Worm (Caenorhabditis elegans) whole organism, young adult: ENCODE data around the gene med-1.

ENCODE experiments used
- B0336.3 ChIP-seq: fragments of 200-800 bp; sonication (Bioruptor generic); IDR thresholded peaks from 2 replicates; pipeline ENCODE4 v1.3.6; 2022; ENCODE audit warnings: missing genetic modification characterization, missing compliant biosample characterization
- F23B12.7 ChIP-seq: sonication (generic microtip); optimal IDR thresholded peaks from 2 replicates; lab custom pipeline; 2017; ENCODE audit warnings: missing genetic modification characterization, mild to moderate bottlenecking, missing compliant biosample characterization, antibody characterized with exemption, moderate library complexity; ENCODE audit not compliant: insufficient read depth
- F37B4.10 ChIP-seq: fragments of 200-800 bp; sonication (Bioruptor generic); IDR thresholded peaks from 2 replicates; pipeline ENCODE4 v1.3.6; 2022; ENCODE audit warnings: missing genetic modification characterization, missing compliant biosample characterization
- F57A8.1 ChIP-seq: fragments of 200-800 bp; sonication (Bioruptor generic); optimal IDR thresholded peaks from 2 replicates; lab custom pipeline; 2018; ENCODE audit warnings: mild to moderate bottlenecking, missing genetic modification characterization, moderate library complexity, missing compliant biosample characterization
- Y53F4B.3 ChIP-seq: fragments of 200-800 bp; sonication (Bioruptor generic); IDR thresholded peaks from 2 replicates; pipeline ENCODE4 v1.3.6; 2022; ENCODE audit warnings: missing genetic modification reagents, missing genetic modification characterization, missing compliant biosample characterization
- Y56A3A.18 ChIP-seq: fragments of 200-800 bp; sonication (Bioruptor generic); IDR thresholded peaks from 2 replicates; pipeline ENCODE4 v1.3.6; 2022; ENCODE audit warnings: missing genetic modification reagents, missing genetic modification characterization, missing compliant biosample characterization
- Y67H2A.10 ChIP-seq: fragments of 200-800 bp; sonication (Bioruptor generic); conservative IDR thresholded peaks from 2 replicates; pipeline ENCODE4 v1.3.6; 2022; ENCODE audit warnings: missing genetic modification reagents, missing genetic modification characterization, missing compliant biosample characterization
- Y95B8A.8 ChIP-seq: fragments of 200-800 bp; sonication (Bioruptor generic); IDR thresholded peaks from 2 replicates; pipeline ENCODE4 v1.3.6; 2022; ENCODE audit warnings: missing genetic modification reagents, missing genetic modification characterization, missing compliant biosample characterization
- athp-1 ChIP-seq: sonication (generic microtip); optimal IDR thresholded peaks from 2 replicates; lab custom pipeline; 2017; ENCODE audit warnings: mild to moderate bottlenecking, missing genetic modification characterization, missing compliant biosample characterization
- attf-3 ChIP-seq: fragments of 200-800 bp; sonication (Bioruptor generic); conservative IDR thresholded peaks from 2 replicates; pipeline ENCODE4 v1.3.6; 2022; ENCODE audit warnings: missing genetic modification reagents, missing genetic modification characterization, missing compliant biosample characterization
- attf-5 ChIP-seq: fragments of 200-800 bp; sonication (Bioruptor generic); optimal IDR thresholded peaks from 2 replicates; lab custom pipeline; 2018; ENCODE audit warnings: mild to moderate bottlenecking, missing genetic modification characterization, missing compliant biosample characterization
- cebp-1 ChIP-seq, 2 experiments: fragments of 200-800 bp in 1 of 2; sonication (Bioruptor generic) in 1 of 2; sonication (generic microtip) in 1 of 2; IDR thresholded peaks in 1 of 2; optimal IDR thresholded peaks in 1 of 2; 2 replicates each; pipeline versions ENCODE4 v1.3.6 to Lab custom; 2017 to 2022; ENCODE audit warnings: missing compliant biosample characterization in 2 of 2, missing genetic modification characterization in 2 of 2, mild to moderate bottlenecking in 1 of 2, missing genetic modification reagents in 1 of 2, moderate library complexity in 1 of 2
- cebp-2 ChIP-seq: fragments of 200-800 bp; sonication (Bioruptor generic); IDR thresholded peaks from 2 replicates; pipeline ENCODE4 v1.3.6; 2022; ENCODE audit warnings: missing genetic modification characterization, missing compliant biosample characterization
- ceh-27 ChIP-seq: fragments of 200-800 bp; sonication (Bioruptor generic); optimal IDR thresholded peaks from 2 replicates; lab custom pipeline; 2018; ENCODE audit warnings: mild to moderate bottlenecking, missing genetic modification characterization, moderate library complexity, missing compliant biosample characterization
- ceh-40 ChIP-seq: fragments of 200-800 bp; sonication (Bioruptor generic); IDR thresholded peaks from 2 replicates; pipeline ENCODE4 v1.3.6; 2022; ENCODE audit warnings: missing genetic modification characterization, missing compliant biosample characterization
- die-1 ChIP-seq: sonication (generic microtip); optimal IDR thresholded peaks from 2 replicates; lab custom pipeline; 2016; ENCODE audit warnings: missing genotype, mild to moderate bottlenecking, missing genetic modification characterization, missing compliant biosample characterization
- dox-1 ChIP-seq: fragments of 200-800 bp; sonication (Bioruptor generic); IDR thresholded peaks from 2 replicates; pipeline ENCODE4 v1.3.6; 2022; ENCODE audit warnings: missing genetic modification reagents, missing genetic modification characterization, missing compliant biosample characterization
- dpl-1 ChIP-seq: fragments of 150-350 bp; optimal IDR thresholded peaks from 2 replicates; lab custom pipeline; 2014; ENCODE audit warnings: missing biosample characterization, missing genetic modification reagents, missing genetic modification characterization
- gei-17 ChIP-seq: fragments of 200-800 bp; sonication (Bioruptor generic); optimal IDR thresholded peaks from 2 replicates; lab custom pipeline; 2018; ENCODE audit warnings: mild to moderate bottlenecking, missing genetic modification characterization, missing compliant biosample characterization
- him-1 ChIP-seq: sonication (generic microtip); optimal IDR thresholded peaks from 2 replicates; lab custom pipeline; 2016; ENCODE audit warnings: missing genotype, missing genetic modification reagents, missing genetic modification characterization, missing compliant biosample characterization
- hlh-12 ChIP-seq: sonication (generic microtip); optimal IDR thresholded peaks from 2 replicates; lab custom pipeline; 2016; ENCODE audit warnings: missing genetic modification characterization, missing compliant biosample characterization
- hlh-26 ChIP-seq: fragments of 200-800 bp; sonication (Bioruptor generic); conservative IDR thresholded peaks from 2 replicates; pipeline ENCODE4 v1.3.6; 2022; ENCODE audit warnings: missing genetic modification reagents, missing genetic modification characterization, missing compliant biosample characterization
- lag-1 ChIP-seq: fragments of 200-800 bp; sonication (Bioruptor generic); IDR thresholded peaks from 2 replicates; pipeline ENCODE4 v1.3.6; 2022; ENCODE audit warnings: missing genetic modification reagents, missing genetic modification characterization, missing compliant biosample characterization
- let-607 ChIP-seq, 2 experiments: fragments of 200-800 bp in 1 of 2; sonication (Bioruptor generic) in 1 of 2; sonication (generic microtip) in 1 of 2; optimal IDR thresholded peaks; 2 replicates each; lab custom pipeline; 2016 to 2018; ENCODE audit warnings: mild to moderate bottlenecking in 2 of 2, missing compliant biosample characterization in 2 of 2, missing genetic modification characterization in 2 of 2, moderate library complexity in 2 of 2, missing genotype in 1 of 2
- lin-35 ChIP-seq, 3 experiments: fragments of 150-350 bp in 2 of 3; sonication (generic microtip) in 1 of 3; optimal IDR thresholded peaks; 2 replicates each; lab custom pipeline; 2014 to 2018; ENCODE audit warnings: missing biosample characterization in 3 of 3, missing genetic modification characterization in 3 of 3, missing genetic modification reagents in 3 of 3
- lin-54 ChIP-seq: fragments of 200-800 bp; sonication (Bioruptor generic); optimal IDR thresholded peaks from 2 replicates; lab custom pipeline; 2018; ENCODE audit warnings: mild to moderate bottlenecking, missing genetic modification characterization, missing compliant biosample characterization
- lir-1 ChIP-seq: fragments of 200-800 bp; sonication (Bioruptor generic); conservative IDR thresholded peaks from 2 replicates; pipeline ENCODE4 v1.3.6; 2022; ENCODE audit warnings: missing genetic modification reagents, missing genetic modification characterization, missing compliant biosample characterization
- lsy-27 ChIP-seq: sonication (generic microtip); optimal IDR thresholded peaks from 2 replicates; lab custom pipeline; 2017; ENCODE audit warnings: missing genetic modification characterization, mild to moderate bottlenecking, missing compliant biosample characterization, antibody characterized with exemption, missing genotype, borderline replicate concordance; ENCODE audit not compliant: insufficient read depth
- madf-10 ChIP-seq: sonication (generic microtip); optimal IDR thresholded peaks from 2 replicates; lab custom pipeline; 2016; ENCODE audit warnings: mild to moderate bottlenecking, missing genetic modification characterization, missing compliant biosample characterization
- madf-6 ChIP-seq: fragments of 200-800 bp; sonication (Bioruptor generic); IDR thresholded peaks from 2 replicates; pipeline ENCODE4 v1.3.6; 2022; ENCODE audit warnings: missing genetic modification reagents, missing genetic modification characterization, missing compliant biosample characterization
- mcd-1 ChIP-seq: fragments of 200-800 bp; sonication (Bioruptor generic); IDR thresholded peaks from 2 replicates; pipeline ENCODE4 v1.3.6; 2022; ENCODE audit warnings: missing genetic modification reagents, missing genetic modification characterization, missing compliant biosample characterization
- mxl-1 ChIP-seq: sonication (generic microtip); optimal IDR thresholded peaks from 2 replicates; lab custom pipeline; 2016; ENCODE audit warnings: missing genetic modification characterization, missing compliant biosample characterization
- nfya-1 ChIP-seq: sonication (generic microtip); optimal IDR thresholded peaks from 2 replicates; lab custom pipeline; 2017; ENCODE audit warnings: antibody characterized with exemption, missing compliant biosample characterization, missing genetic modification characterization, borderline replicate concordance; ENCODE audit not compliant: insufficient read depth
- nfyb-1 ChIP-seq: fragments of 200-800 bp; sonication (Bioruptor generic); IDR thresholded peaks from 2 replicates; pipeline ENCODE4 v1.3.6; 2022; ENCODE audit warnings: missing genetic modification reagents, missing genetic modification characterization, missing compliant biosample characterization
- nhr-120 ChIP-seq: fragments of 200-800 bp; sonication (Bioruptor generic); IDR thresholded peaks from 2 replicates; pipeline ENCODE4 v1.3.6; 2022; ENCODE audit warnings: missing genetic modification characterization, missing compliant biosample characterization
- nhr-27 ChIP-seq: fragments of 200-800 bp; sonication (Bioruptor generic); optimal IDR thresholded peaks from 2 replicates; lab custom pipeline; 2018; ENCODE audit warnings: mild to moderate bottlenecking, missing genetic modification characterization, moderate library complexity, missing compliant biosample characterization
- nhr-80 ChIP-seq: sonication (generic microtip); optimal IDR thresholded peaks from 2 replicates; lab custom pipeline; 2016; ENCODE audit warnings: missing genetic modification characterization, missing compliant biosample characterization
- pbrm-1 ChIP-seq: fragments of 200-800 bp; sonication (Bioruptor generic); IDR thresholded peaks from 2 replicates; pipeline ENCODE4 v1.3.6; 2022; ENCODE audit warnings: missing genetic modification reagents, missing genetic modification characterization, missing compliant biosample characterization
- rcor-1 ChIP-seq: fragments of 200-800 bp; sonication (Bioruptor generic); IDR thresholded peaks from 2 replicates; pipeline ENCODE4 v1.3.6; 2022; ENCODE audit warnings: missing genetic modification reagents, missing genetic modification characterization, missing compliant biosample characterization
- snpc-1.3 ChIP-seq: sonication (generic microtip); optimal IDR thresholded peaks from 2 replicates; lab custom pipeline; 2017; ENCODE audit warnings: missing genetic modification characterization, mild to moderate bottlenecking, missing compliant biosample characterization, antibody characterized with exemption, moderate library complexity, missing genotype, missing genetic modification reagents; ENCODE audit not compliant: insufficient read depth
- snpc-4 ChIP-seq, 5 experiments: fragments of 150-350 bp in 1 of 5; sonication (generic microtip) in 4 of 5; optimal IDR thresholded peaks; 2 replicates each; lab custom pipeline; 2014 to 2018; ENCODE audit warnings: missing genetic modification characterization in 5 of 5, missing biosample characterization in 3 of 5, antibody characterized with exemption in 2 of 5, mild to moderate bottlenecking in 2 of 5, missing compliant biosample characterization in 2 of 5, missing genotype in 2 of 5, moderate library complexity in 2 of 5, missing genetic modification reagents in 1 of 5
- tlf-1 ChIP-seq: fragments of 200-800 bp; sonication (Bioruptor generic); optimal IDR thresholded peaks from 2 replicates; lab custom pipeline; 2018; ENCODE audit warnings: mild to moderate bottlenecking, missing genetic modification characterization, missing compliant biosample characterization
- ztf-25 ChIP-seq: fragments of 200-800 bp; sonication (Bioruptor generic); IDR thresholded peaks from 2 replicates; pipeline ENCODE4 v1.3.6; 2022; ENCODE audit warnings: missing genetic modification reagents, missing genetic modification characterization, missing compliant biosample characterization
- ztf-26 ChIP-seq: sonication (generic microtip); optimal IDR thresholded peaks from 2 replicates; lab custom pipeline; 2017; ENCODE audit warnings: missing genetic modification characterization, missing compliant biosample characterization
- ztf-3 ChIP-seq: fragments of 200-800 bp; sonication (Bioruptor generic); optimal IDR thresholded peaks from 2 replicates; lab custom pipeline; 2018; ENCODE audit warnings: mild to moderate bottlenecking, missing genetic modification characterization, missing compliant biosample characterization

med-1 gene

DNA sequence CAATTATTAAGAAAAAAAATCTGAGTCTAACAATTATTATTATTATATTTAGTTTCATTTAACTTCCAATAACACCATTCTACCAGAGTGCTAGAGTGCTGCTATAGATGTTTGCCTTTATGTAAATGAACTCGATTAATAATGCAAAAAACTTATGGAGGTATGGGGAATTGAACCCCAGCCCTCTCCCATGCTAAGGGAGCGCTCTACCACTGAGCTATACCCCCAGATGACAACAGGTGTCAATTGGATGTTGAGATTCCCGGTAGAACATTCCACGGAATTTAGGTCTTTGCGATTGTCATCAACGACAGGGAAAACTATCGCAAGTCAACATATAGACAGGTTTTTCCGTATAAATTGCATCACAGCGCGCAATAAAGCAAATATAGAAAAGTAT is 27.6 kb downstream of the med-1 start (continued):
- 0 out of 2 replicates have a peak, but pooled peaks have one; percentile 56 for TF ChIP-seq mcd-1 (GFP tag; lab: Robert Waterston, UW)
- peak; percentile 29 for TF ChIP-seq ztf-26
- TF ChIP-seq cebp-1 (GFP tag; IDR thresholded peaks at IDR 0.05; lab: Robert Waterston, UW): 0 out of 2 replicates have a peak, but pooled peaks have one; percentile 33
- no peak for TF ChIP-seq cebp-1 (tag; optimal IDR thresholded peaks at IDR 0.05; lab: Kevin White, UChicago)
- peak; percentile 83 for TF ChIP-seq F23B12.7 (tag; lab: Kevin White, UChicago)
- peak; percentile 84 for TF ChIP-seq pbrm-1 (GFP tag; lab: Robert Waterston, UW)
- TF ChIP-seq F37B4.10 (GFP tag; lab: Robert Waterston, UW): no peak
- TF ChIP-seq F57A8.1 (GFP tag; lab: Kevin White, UChicago): no peak
- peak; percentile 96 for TF ChIP-seq him-1
- TF ChIP-seq Y56A3A.18 (GFP tag; lab: Robert Waterston, UW): peak; percentile 84; the same call in 1 of the 2 replicates
- no peak for TF ChIP-seq Y95B8A.8 (GFP tag; lab: Robert Waterston, UW)
- TF ChIP-seq lag-1 (GFP tag; lab: Robert Waterston, UW): no peak
- TF ChIP-seq lin-35 (GFP tag; optimal IDR thresholded peaks at IDR 0.05; lab: Kevin White, UChicago): no peak
- TF ChIP-seq lsy-27 (tag; lab: Kevin White, UChicago): peak; percentile 46
- TF ChIP-seq rcor-1 (GFP tag; lab: Robert Waterston, UW): peak; percentile 64
- TF ChIP-seq tlf-1 (GFP tag; lab: Kevin White, UChicago): no peak
- TF ChIP-seq lin-54 (GFP tag; lab: Kevin White, UChicago): peak; percentile 54
- peak; percentile 38 for TF ChIP-seq gei-17
- peak; percentile 80 for TF ChIP-seq madf-10 (tag; lab: Kevin White, UChicago)
- TF ChIP-seq attf-5 (GFP tag; lab: Kevin White, UChicago): peak; percentile 61
- TF ChIP-seq die-1 (tag; lab: Kevin White, UChicago): peak; percentile 87
- TF ChIP-seq B0336.3 (GFP tag; lab: Robert Waterston, UW): no peak
- peak; percentile 82 for TF ChIP-seq nfyb-1
- no peak for TF ChIP-seq Y53F4B.3
- TF ChIP-seq ceh-40: 0 out of 2 replicates have a peak, but pooled peaks have one; percentile 65
- TF ChIP-seq dox-1 (GFP tag; lab: Robert Waterston, UW): peak; percentile 49; the same call in 1 of the 2 replicates
- TF ChIP-seq snpc-4 (GFP tag; optimal IDR thresholded peaks at IDR 0.05; lab: Kevin White, UChicago): peak; percentile 65
- TF ChIP-seq snpc-4 (tag; optimal IDR thresholded peaks at IDR 0.05; lab: Kevin White, UChicago): peak in 2 of 4 experiments; percentile 58 to 62
- peak; percentile 60 for TF ChIP-seq athp-1 (tag; lab: Kevin White, UChicago)
- TF ChIP-seq cebp-2: peak; percentile 71; the same call in 1 of the 2 replicates
- TF ChIP-seq snpc-1.3 (tag; lab: Kevin White, UChicago): peak; percentile 78
- TF ChIP-seq madf-6 (GFP tag; lab: Robert Waterston, UW): peak; percentile 70
- TF ChIP-seq lir-1: no peak
- no peak for TF ChIP-seq ztf-25 (GFP tag; lab: Robert Waterston, UW)

DNA sequence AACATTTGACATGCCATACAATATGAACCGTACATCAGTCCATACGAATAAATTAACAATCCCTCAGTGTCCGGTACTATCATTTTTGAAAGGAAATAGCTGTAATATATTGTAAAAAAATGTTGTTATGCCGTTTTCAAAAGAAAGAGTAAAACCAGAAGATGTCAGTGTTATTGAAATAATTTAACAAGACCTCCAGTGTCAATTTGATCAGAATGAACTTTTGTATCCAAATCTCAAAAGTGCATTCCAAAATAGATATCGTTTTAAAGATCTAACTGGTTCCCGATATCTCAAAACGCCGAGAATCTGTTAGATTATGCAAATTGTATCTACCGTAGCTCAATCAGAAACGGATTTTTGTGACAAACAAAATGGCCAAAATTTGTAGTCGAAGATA is 31.1 kb downstream of the med-1 start, which contains the start of gene odr-7:
Gene odr-7, minus strand, starts transcription at position 101 of the 400 bp plus-strand sequence.
- TF ChIP-seq snpc-1.3 (tag; lab: Kevin White, UChicago) (no peak), nhr-80 (tag; lab: Kevin White, UChicago) (no peak), mxl-1 (tag; lab: Kevin White, UChicago) (no peak), ztf-3 (GFP tag; lab: Kevin White, UChicago) (no peak), madf-10 (tag; lab: Kevin White, UChicago) (no peak), Y53F4B.3 (no peak), pbrm-1 (GFP tag; lab: Robert Waterston, UW) (no peak), Y67H2A.10 (GFP tag; lab: Robert Waterston, UW) (no peak), dpl-1 (GFP tag; lab: Kevin White, UChicago) (no peak), attf-3 (GFP tag; lab: Robert Waterston, UW) (no peak), let-607 (tag; optimal IDR thresholded peaks at IDR 0.05; lab: Kevin White, UChicago) (no peak), nhr-27 (tag; lab: Kevin White, UChicago) (no peak), F37B4.10 (GFP tag; lab: Robert Waterston, UW) (no peak), nfya-1 (tag; lab: Kevin White, UChicago) (no peak), hlh-12 (tag; lab: Kevin White, UChicago) (no peak), ceh-27 (GFP tag; lab: Kevin White, UChicago) (no peak), hlh-26 (GFP tag; lab: Robert Waterston, UW) (no peak), nhr-120 (GFP tag; lab: Robert Waterston, UW) (no peak)
- TF ChIP-seq, all 124 proteins: peak for 0
